Worm (Caenorhabditis elegans): ENCODE results near the gene zak-1.

- no peak for TF ChIP-seq dmd-4 (tag; optimal IDR thresholded peaks at IDR 0.05; ENCODE audit: borderline replicate concordance)
- no peak for TF ChIP-seq pros-1 (tag; optimal IDR thresholded peaks at IDR 0.05)
Measured at ce11 chrIII:6904468-6904867, 47.9 kb upstream of the zak-1 start.
